Fruit fly (Drosophila melanogaster): ENCODE data around the gene Tsen54.

dm6 chr3L:12185336-12185735 lies 20.5 kb downstream of the Tsen54 start:
- TF ChIP-seq cnc (optimal IDR thresholded peaks at IDR 0.05) (no peak), kay (GFP tag; ENCODE audit: borderline replicate concordance) (no peak), cic (GFP tag; optimal IDR thresholded peaks at IDR 0.05) (no peak), CG7101 (tag; optimal IDR thresholded peaks at IDR 0.05) (no peak), Clk (GFP tag; optimal IDR thresholded peaks at IDR 0.05) (no peak), CG14711 (tag; optimal IDR thresholded peaks at IDR 0.05) (no peak)

Data from whole organism, adult.